Fruit fly (Drosophila melanogaster) whole organism, embryonic: ENCODE data around the gene Cerk.

Experiments used
- Atf6 ChIP-seq: fragments of 200-800 bp; sonication (Bioruptor generic); IDR thresholded peaks from 2 replicates; pipeline ENCODE4 v1.3.6; 2022; ENCODE audit warnings: missing biosample characterization, missing genetic modification characterization
- Bgb ChIP-seq: fragments of 200-800 bp; sonication (Bioruptor generic); IDR thresholded peaks from 2 replicates; pipeline ENCODE4 v1.3.6; 2022; ENCODE audit warnings: missing biosample characterization, missing genetic modification characterization; ENCODE audit not compliant: partially characterized antibody
- CG10209 ChIP-seq: fragments of 200-800 bp; sonication (Bioruptor generic); optimal IDR thresholded peaks from 3 replicates; lab custom pipeline; 2017; ENCODE audit warnings: missing biosample characterization, mild to moderate bottlenecking, missing genetic modification characterization, missing genetic modification reagents
- CG11456 ChIP-seq: fragments of 200-800 bp; sonication (Bioruptor generic); IDR thresholded peaks from 3 replicates; pipeline ENCODE4 v1.3.6; 2022; ENCODE audit warnings: missing biosample characterization, missing genetic modification characterization
- CG11560 ChIP-seq: fragments of 200-800 bp; sonication (Bioruptor generic); IDR thresholded peaks from 3 replicates; pipeline ENCODE4 v1.3.6; 2022; ENCODE audit warnings: missing biosample characterization, missing genetic modification characterization
- CG12104 ChIP-seq: fragments of 200-800 bp; sonication (Bioruptor generic); optimal IDR thresholded peaks from 3 replicates; lab custom pipeline; 2016; ENCODE audit warnings: missing biosample characterization, missing genetic modification characterization
- CG1233 ChIP-seq: fragments of 200-800 bp; sonication (Bioruptor generic); optimal IDR thresholded peaks from 4 replicates; lab custom pipeline; 2018; ENCODE audit warnings: missing biosample characterization, mild to moderate bottlenecking, missing genetic modification characterization
- CG13296 ChIP-seq: fragments of 200-800 bp; sonication (Bioruptor generic); optimal IDR thresholded peaks from 3 replicates; lab custom pipeline; 2018; ENCODE audit warnings: missing biosample characterization, mild to moderate bottlenecking, missing genetic modification characterization
- CG13775 ChIP-seq: fragments of 200-800 bp; sonication (Bioruptor generic); optimal IDR thresholded peaks from 3 replicates; lab custom pipeline; 2017; ENCODE audit warnings: missing biosample characterization, mild to moderate bottlenecking, missing genetic modification characterization
- CG15011 ChIP-seq: fragments of 200-800 bp; sonication (Bioruptor generic); optimal IDR thresholded peaks from 3 replicates; lab custom pipeline; 2018; ENCODE audit warnings: missing biosample characterization, mild to moderate bottlenecking, missing genetic modification characterization
- CG15696 ChIP-seq: fragments of 200-800 bp; sonication (Bioruptor generic); optimal IDR thresholded peaks from 2 replicates; lab custom pipeline; 2019; ENCODE audit warnings: missing biosample characterization, mild to moderate bottlenecking, missing genetic modification characterization, moderate library complexity
- CG17359 ChIP-seq: fragments of 200-800 bp; sonication (Bioruptor generic); optimal IDR thresholded peaks from 3 replicates; lab custom pipeline; 2018; ENCODE audit warnings: missing biosample characterization, mild to moderate bottlenecking, missing genetic modification characterization, moderate library complexity
- CG1792 ChIP-seq: fragments of 200-800 bp; sonication (Bioruptor generic); optimal IDR thresholded peaks from 2 replicates; lab custom pipeline; 2016; ENCODE audit warnings: missing biosample characterization, missing genetic modification characterization
- CG18476 ChIP-seq: fragments of 200-800 bp; sonication (Bioruptor generic); optimal IDR thresholded peaks from 2 replicates; lab custom pipeline; 2016; ENCODE audit warnings: missing biosample characterization, mild to moderate bottlenecking, missing genetic modification characterization
- CG18599 ChIP-seq: fragments of 200-800 bp; sonication (Bioruptor generic); optimal IDR thresholded peaks from 3 replicates; lab custom pipeline; 2017; ENCODE audit warnings: missing biosample characterization, missing genetic modification characterization, mild to moderate bottlenecking, moderate library complexity, missing genetic modification reagents
- CG2678 ChIP-seq: fragments of 200-800 bp; sonication (Bioruptor generic); optimal IDR thresholded peaks from 3 replicates; lab custom pipeline; 2019; ENCODE audit warnings: missing biosample characterization, mild to moderate bottlenecking, missing genetic modification characterization, moderate library complexity
- CG31441 ChIP-seq: fragments of 200-800 bp; sonication (Bioruptor generic); IDR thresholded peaks from 2 replicates; pipeline ENCODE4 v1.3.6; 2022; ENCODE audit warnings: missing biosample characterization, missing genetic modification characterization
- CG32767 ChIP-seq: fragments of 200-800 bp; sonication (Bioruptor generic); IDR thresholded peaks from 2 replicates; pipeline ENCODE4 v1.3.6; 2022; ENCODE audit warnings: missing biosample characterization, missing genetic modification characterization
- CG4328 ChIP-seq: fragments of 200-800 bp; sonication (Bioruptor generic); optimal IDR thresholded peaks from 3 replicates; lab custom pipeline; 2017; ENCODE audit warnings: missing biosample characterization, missing genetic modification reagents, missing genetic modification characterization
- CG4424 ChIP-seq: fragments of 200-800 bp; sonication (Bioruptor generic); optimal IDR thresholded peaks from 3 replicates; lab custom pipeline; 2016; ENCODE audit warnings: missing biosample characterization, missing genetic modification characterization
- CG6765 ChIP-seq: fragments of 200-800 bp; sonication (Bioruptor generic); optimal IDR thresholded peaks from 3 replicates; lab custom pipeline; 2017; ENCODE audit warnings: missing biosample characterization, mild to moderate bottlenecking, missing genetic modification characterization
- CG6854 ChIP-seq: fragments of 200-800 bp; sonication (Bioruptor generic); optimal IDR thresholded peaks from 3 replicates; lab custom pipeline; 2017; ENCODE audit warnings: missing biosample characterization, mild to moderate bottlenecking, missing genetic modification characterization
- CG7556 ChIP-seq: fragments of 200-800 bp; sonication (Bioruptor generic); optimal IDR thresholded peaks from 2 replicates; lab custom pipeline; 2017; ENCODE audit warnings: missing biosample characterization, mild to moderate bottlenecking, missing genetic modification characterization
- CG7839 ChIP-seq: fragments of 200-800 bp; sonication (Bioruptor generic); optimal IDR thresholded peaks from 3 replicates; lab custom pipeline; 2018; ENCODE audit warnings: missing biosample characterization, mild to moderate bottlenecking, missing genetic modification characterization, moderate library complexity
- CoRest ChIP-seq: fragments of 200-800 bp; sonication (Bioruptor generic); optimal IDR thresholded peaks from 3 replicates; lab custom pipeline; 2018; ENCODE audit warnings: missing biosample characterization, mild to moderate bottlenecking, missing genetic modification characterization, moderate library complexity
- Dek ChIP-seq: fragments of 200-800 bp; sonication (Bioruptor generic); optimal IDR thresholded peaks from 3 replicates; lab custom pipeline; 2019; ENCODE audit warnings: missing biosample characterization, mild to moderate bottlenecking, missing genetic modification characterization, moderate library complexity
- Eip74EF ChIP-seq, 2 experiments: fragments of 200-800 bp in 1 of 2; fragments of >200 bp in 1 of 2; sonication (Bioruptor generic) in 1 of 2; optimal IDR thresholded peaks; 2 replicates each; lab custom pipeline; 2017 to 2019; ENCODE audit warnings: missing biosample characterization in 2 of 2, missing genetic modification characterization in 2 of 2, mild to moderate bottlenecking in 1 of 2, moderate library complexity in 1 of 2
- HLH3B ChIP-seq: fragments of 200-800 bp; sonication (Bioruptor generic); IDR thresholded peaks from 2 replicates; pipeline ENCODE4 v1.3.6; 2022; ENCODE audit warnings: missing biosample characterization, missing genetic modification characterization
- HLH54F ChIP-seq: fragments of 200-800 bp; sonication (Bioruptor generic); optimal IDR thresholded peaks from 3 replicates; lab custom pipeline; 2016; ENCODE audit warnings: missing biosample characterization, missing genetic modification characterization
- Hr3 ChIP-seq: fragments of 200-800 bp; sonication (Bioruptor generic); optimal IDR thresholded peaks from 3 replicates; lab custom pipeline; 2016; ENCODE audit warnings: missing biosample characterization, missing genetic modification characterization
- Lim3 ChIP-seq: fragments of 200-800 bp; sonication (Bioruptor generic); IDR thresholded peaks from 2 replicates; pipeline ENCODE4 v1.3.6; 2022; ENCODE audit warnings: missing biosample characterization, missing genetic modification characterization
- Med ChIP-seq: fragments of 200-800 bp; sonication (Bioruptor generic); peaks from one replicate; lab custom pipeline; 2016; ENCODE audit warnings: missing biosample characterization, missing genetic modification characterization, mild to moderate bottlenecking, inconsistent platforms, moderate library complexity
- Nf-YC ChIP-seq: fragments of 200-800 bp; optimal IDR thresholded peaks from 3 replicates; lab custom pipeline; 2019; ENCODE audit warnings: missing biosample characterization, mild to moderate bottlenecking, missing genetic modification characterization, moderate library complexity
- PHDP ChIP-seq: fragments of 200-800 bp; sonication (Bioruptor generic); optimal IDR thresholded peaks from 3 replicates; lab custom pipeline; 2018; ENCODE audit warnings: missing biosample characterization, mild to moderate bottlenecking, missing genetic modification characterization, moderate library complexity
- Sox102F ChIP-seq: fragments of 200-800 bp; sonication (Bioruptor generic); optimal IDR thresholded peaks from 2 replicates; lab custom pipeline; 2018; ENCODE audit warnings: missing biosample characterization, mild to moderate bottlenecking, missing genetic modification characterization, moderate library complexity
- Xbp1 ChIP-seq: fragments of 200-800 bp; sonication (Bioruptor generic); optimal IDR thresholded peaks from 3 replicates; lab custom pipeline; 2016; ENCODE audit warnings: missing biosample characterization, mild to moderate bottlenecking, missing genetic modification characterization
- cwo ChIP-seq: fragments of 200-800 bp; sonication (Bioruptor generic); optimal IDR thresholded peaks from 3 replicates; lab custom pipeline; 2017; ENCODE audit warnings: missing biosample characterization, missing genetic modification characterization, mild to moderate bottlenecking, moderate library complexity, missing genetic modification reagents
- dpn ChIP-seq, 2 experiments: fragments of 200-800 bp; sonication (Bioruptor generic); optimal IDR thresholded peaks; 3 replicates each; lab custom pipeline; 2016; ENCODE audit warnings: missing biosample characterization in 2 of 2, missing genetic modification characterization in 2 of 2
- dysf ChIP-seq: fragments of 200-800 bp; sonication (Bioruptor generic); IDR thresholded peaks from 3 replicates; pipeline ENCODE4 v1.3.6; 2022; ENCODE audit warnings: missing biosample characterization, missing genetic modification characterization
- gem ChIP-seq: fragments of 200-800 bp; sonication (Bioruptor generic); optimal IDR thresholded peaks from 2 replicates; lab custom pipeline; 2019; ENCODE audit warnings: missing biosample characterization, mild to moderate bottlenecking, missing genetic modification characterization, moderate library complexity
- ind ChIP-seq: fragments of 200-800 bp; sonication (Bioruptor generic); optimal IDR thresholded peaks from 3 replicates; lab custom pipeline; 2016; ENCODE audit warnings: missing biosample characterization, missing genetic modification characterization
- lab ChIP-seq: fragments of 200-800 bp; sonication (Bioruptor generic); optimal IDR thresholded peaks from 3 replicates; lab custom pipeline; 2017; ENCODE audit warnings: missing biosample characterization, missing genetic modification characterization, mild to moderate bottlenecking, moderate library complexity, missing genetic modification reagents
- pan ChIP-seq, 4 experiments: fragments of >200 bp in 3 of 4; fragments of 200-800 bp in 1 of 4; sonication (Bioruptor generic) in 1 of 4; optimal IDR thresholded peaks in 3 of 4; IDR thresholded peaks in 1 of 4; 2 replicates each; pipeline versions ENCODE4 v1.3.6 to Lab custom; 2017 to 2022; ENCODE audit warnings: missing biosample characterization in 2 of 4, missing genetic modification characterization in 2 of 4, mixed read lengths in 1 of 4
- pfk ChIP-seq: fragments of 200-800 bp; sonication (Bioruptor generic); optimal IDR thresholded peaks from 2 replicates; lab custom pipeline; 2018; ENCODE audit warnings: missing biosample characterization, mild to moderate bottlenecking, missing genetic modification characterization, moderate library complexity
- seq ChIP-seq: fragments of 200-800 bp; sonication (Bioruptor generic); IDR thresholded peaks from 2 replicates; pipeline ENCODE4 v1.3.6; 2022; ENCODE audit warnings: missing biosample characterization, missing genetic modification characterization
- sisA ChIP-seq: fragments of 200-800 bp; sonication (Bioruptor generic); IDR thresholded peaks from 2 replicates; pipeline ENCODE4 v1.3.6; 2022; ENCODE audit warnings: missing biosample characterization, missing genetic modification characterization
- slbo ChIP-seq: fragments of 200-800 bp; sonication (Bioruptor generic); IDR thresholded peaks from 2 replicates; pipeline ENCODE4 v1.3.6; 2022; ENCODE audit warnings: missing biosample characterization, missing genetic modification characterization
- slou ChIP-seq: fragments of 200-800 bp; sonication (Bioruptor generic); optimal IDR thresholded peaks from 3 replicates; lab custom pipeline; 2016; ENCODE audit warnings: missing biosample characterization, missing genetic modification characterization
- trem ChIP-seq: fragments of 200-800 bp; optimal IDR thresholded peaks from 3 replicates; lab custom pipeline; 2019; ENCODE audit warnings: missing biosample characterization, mild to moderate bottlenecking, missing genetic modification characterization, moderate library complexity

The Cerk gene

DNA sequence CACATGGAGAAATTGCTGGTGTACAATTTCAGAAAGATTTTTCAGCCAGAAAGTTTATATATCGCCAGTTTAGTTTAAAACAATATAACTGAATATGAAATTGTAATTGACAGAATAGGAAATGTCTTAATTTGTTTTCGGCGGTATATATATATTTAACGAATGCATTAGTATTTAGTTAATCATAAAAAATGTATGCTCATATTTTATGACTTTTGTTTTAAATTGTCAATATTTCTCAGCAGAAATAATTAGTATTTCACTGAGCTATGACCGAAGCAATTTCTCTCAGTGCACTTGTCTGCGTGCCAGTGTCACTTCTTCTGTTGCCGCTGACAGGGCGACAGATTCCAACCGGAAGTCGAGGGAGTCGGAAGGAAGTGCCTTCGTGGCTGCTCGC is 44.9 kb upstream of the Cerk start (continued):
- TF ChIP-seq Atf6 (GFP tag; lab: Robert Waterston, UW) (peak; percentile 24; the same call in 1 of the 2 replicates), CG7556 (GFP tag; lab: Kevin White, UChicago) (peak; percentile 75), CG18476 (peak; percentile 37), CoRest (tag; lab: Kevin White, UChicago) (peak; percentile 58), Lim3 (GFP tag; lab: Robert Waterston, UW) (no peak), Med (GFP tag; lab: Kevin White, UChicago) (peak; percentile 80), pfk (no peak), CG7839 (tag; lab: Kevin White, UChicago) (peak; percentile 63), HLH3B (GFP tag; lab: Robert Waterston, UW) (peak; percentile 23; the same call in 1 of the 2 replicates), ind (GFP tag; lab: Kevin White, UChicago) (peak; percentile 23), CG11456 (GFP tag; lab: Robert Waterston, UW) (no peak), HLH54F (GFP tag; lab: Kevin White, UChicago) (peak; percentile 26), seq (GFP tag; lab: Robert Waterston, UW) (no peak), CG15696 (tag; lab: Kevin White, UChicago) (peak; percentile 16), Hr3 (GFP tag; lab: Kevin White, UChicago) (peak; percentile 20), Xbp1 (GFP tag; lab: Kevin White, UChicago) (peak; percentile 42), cwo (GFP tag; lab: Kevin White, UChicago) (peak; percentile 50), pan (optimal IDR thresholded peaks at IDR 0.05; lab: Kevin White, UChicago) (no peak), pan (GFP tag; optimal IDR thresholded peaks at IDR 0.05 in 1 of 2, IDR thresholded peaks at IDR 0.05 in 1 of 2) (peak in 1 of 2 experiments; percentile 46), CG1233 (peak; percentile 14), CG4424 (GFP tag; lab: Kevin White, UChicago) (peak; percentile 29), CG17359 (peak; percentile 42), CG10209 (peak; percentile 56), PHDP (tag; lab: Kevin White, UChicago) (no peak), CG12104 (GFP tag; lab: Kevin White, UChicago) (peak; percentile 11), trem (peak; percentile 12), slou (GFP tag; lab: Kevin White, UChicago) (no peak), CG32767 (GFP tag; lab: Robert Waterston, UW) (no peak), lab (GFP tag; lab: Kevin White, UChicago) (peak; percentile 59), CG18599 (GFP tag; lab: Kevin White, UChicago) (peak; percentile 72), CG31441 (GFP tag; lab: Robert Waterston, UW) (peak; percentile 51), Sox102F (GFP tag; lab: Kevin White, UChicago) (peak; percentile 54), CG4328 (GFP tag; lab: Kevin White, UChicago) (peak; percentile 26), dpn (GFP tag; optimal IDR thresholded peaks at IDR 0.05; lab: Kevin White, UChicago) (peak; percentile 5 to 29), Nf-YC (tag; lab: Kevin White, UChicago) (peak; percentile 45), Dek (tag; lab: Kevin White, UChicago) (peak; percentile 1), sisA (GFP tag; lab: Robert Waterston, UW) (peak; percentile 11; the same call in 1 of the 2 replicates), Bgb (no peak), CG11560 (tag; lab: Robert Waterston, UW) (0 out of 3 replicates have a peak, but pooled peaks have one; percentile 21), CG6854 (GFP tag; lab: Kevin White, UChicago) (peak; percentile 19), CG15011 (peak; percentile 5), CG13296 (GFP tag; lab: Kevin White, UChicago) (peak; percentile 63), slbo (GFP tag; lab: Robert Waterston, UW) (no peak; the same call in none of the 2 replicates), CG2678 (tag; lab: Kevin White, UChicago) (peak; percentile 78), dysf (0 out of 3 replicates have a peak, but pooled peaks have one; percentile 27), CG13775 (GFP tag; lab: Kevin White, UChicago) (peak; percentile 54), gem (tag; lab: Kevin White, UChicago) (peak; percentile 68), CG6765 (GFP tag; lab: Kevin White, UChicago) (peak; percentile 45), Eip74EF (GFP tag; optimal IDR thresholded peaks at IDR 0.05; lab: Kevin White, UChicago) (peak in 1 of 2 experiments; percentile 5), CG1792 (GFP tag; lab: Kevin White, UChicago) (no peak)
